Worm (Caenorhabditis elegans): ENCODE measurements around the gene rpl-5.

DNA sequence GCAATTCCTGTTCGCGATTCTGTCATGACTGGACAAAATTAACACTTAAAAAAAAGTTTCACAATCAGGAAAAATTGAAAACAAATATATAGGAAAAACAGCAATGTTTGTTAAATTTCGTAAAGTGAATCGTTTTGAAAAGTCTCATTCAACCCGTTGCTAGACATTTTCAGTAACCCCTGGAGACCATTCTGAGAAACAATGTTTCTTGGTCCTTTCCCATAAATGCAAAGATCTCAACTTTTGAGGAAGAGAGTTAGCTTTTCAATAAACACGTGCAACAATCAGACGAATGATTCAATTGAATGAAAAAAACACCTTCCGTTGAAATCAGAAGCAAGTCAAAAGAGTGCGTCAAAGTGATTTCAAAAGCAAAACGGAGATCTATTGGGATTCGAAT, 40.4 kb downstream of the rpl-5 start, which contains the start of gene F28C6.9:
- TF ChIP-seq pqm-1 (tag; optimal IDR thresholded peaks at IDR 0.05) (no peak), dpl-1 (GFP tag; optimal IDR thresholded peaks at IDR 0.05) (no peak), fos-1 (tag; optimal IDR thresholded peaks at IDR 0.05) (no peak), daf-8 (GFP tag; IDR thresholded peaks at IDR 0.05) (no peak), skn-1 (tag; optimal IDR thresholded peaks at IDR 0.05) (no peak), F49E8.2 (tag; optimal IDR thresholded peaks at IDR 0.05; ENCODE audit: borderline replicate concordance) (no peak), fkh-10 (GFP tag; optimal IDR thresholded peaks at IDR 0.05) (no peak), nhr-11 (tag; optimal IDR thresholded peaks at IDR 0.05) (no peak), ztf-11 (tag; optimal IDR thresholded peaks at IDR 0.05) (no peak), mdl-1 (tag; optimal IDR thresholded peaks at IDR 0.05) (no peak), R02D3.7 (tag; optimal IDR thresholded peaks at IDR 0.05) (no peak), ama-1 (optimal IDR thresholded peaks at IDR 0.05) (no peak), lin-15B (tag; optimal IDR thresholded peaks at IDR 0.05) (no peak), snpc-4 (tag; optimal IDR thresholded peaks at IDR 0.05) (no peak)
